In the genomic region with DNA sequence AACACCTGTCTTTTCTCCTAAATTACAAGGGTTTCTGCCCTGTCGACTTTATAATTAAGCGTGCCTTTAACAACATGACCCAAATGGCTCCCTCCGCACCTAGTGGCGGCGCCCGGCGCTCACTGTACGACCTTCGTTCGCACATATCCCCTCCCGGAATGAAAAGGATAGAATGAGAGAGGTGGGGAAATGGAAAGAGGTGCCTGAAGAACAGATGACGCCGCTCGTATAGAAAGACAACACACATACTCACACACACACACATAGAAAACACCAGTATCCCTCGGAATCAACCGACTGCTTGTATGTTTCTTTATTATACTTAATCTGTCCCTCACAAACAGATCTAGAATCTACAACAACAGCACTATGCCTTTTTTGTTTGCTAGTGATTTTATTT, we compare ENCODE assay signal across 5 worm cellular contexts.
TF ChIP-seq lines count a peak whose summit lies in the region.

No protein-coding gene starts in this region.

TF ChIP-seq in whole organism, L1 larva, 84 proteins besides CTCF, POLR2A, EP300 and RAD21:
- TF ChIP-seq mep-1 (tag; optimal IDR thresholded peaks at IDR 0.05; lab: Kevin White, UChicago) (peak; percentile 31), grh-1 (GFP tag; IDR thresholded peaks at IDR 0.05; lab: Robert Waterston, UW) (no peak), lin-14 (GFP tag; optimal IDR thresholded peaks at IDR 0.05; lab: Kevin White, UChicago) (peak; percentile 35), ceh-8 (GFP tag; optimal IDR thresholded peaks at IDR 0.05; lab: Kevin White, UChicago) (no peak), aha-1 (tag; optimal IDR thresholded peaks at IDR 0.05; lab: Kevin White, UChicago) (no peak), irx-1 (tag; optimal IDR thresholded peaks at IDR 0.05; lab: Kevin White, UChicago) (no peak), nhr-85 (tag; lab: Kevin White, UChicago) (peak; percentile 37), snu-23 (GFP tag; optimal IDR thresholded peaks at IDR 0.05; lab: Kevin White, UChicago) (no peak), blmp-1 (tag; optimal IDR thresholded peaks at IDR 0.05; lab: Kevin White, UChicago) (peak; percentile 57), xbp-1 (tag; optimal IDR thresholded peaks at IDR 0.05; lab: Kevin White, UChicago) (no peak), nhr-12 (tag; optimal IDR thresholded peaks at IDR 0.05; lab: Kevin White, UChicago) (no peak), zag-1 (tag; optimal IDR thresholded peaks at IDR 0.05; lab: Kevin White, UChicago) (no peak), nhr-19 (GFP tag; conservative IDR thresholded peaks at IDR 0.05; lab: Robert Waterston, UW) (0 out of 2 replicates have a peak, but pooled peaks have one; percentile 12), nhr-28 (tag; optimal IDR thresholded peaks at IDR 0.05; lab: Kevin White, UChicago) (no peak), ama-1 (optimal IDR thresholded peaks at IDR 0.05; lab: Kevin White, UChicago) (no peak)

TF ChIP-seq in whole organism, L3 larva, 47 proteins besides CTCF, POLR2A, EP300 and RAD21:
- TF ChIP-seq nhr-76 (tag; optimal IDR thresholded peaks at IDR 0.05; lab: Kevin White, UChicago) (no peak), nhr-25 (tag; optimal IDR thresholded peaks at IDR 0.05; lab: Kevin White, UChicago) (no peak), hmg-11 (tag; optimal IDR thresholded peaks at IDR 0.05; lab: Kevin White, UChicago) (peak; percentile 1), nfya-1 (tag; optimal IDR thresholded peaks at IDR 0.05; lab: Kevin White, UChicago; ENCODE audit: insufficient read depth) (no peak), nhr-23 (tag; optimal IDR thresholded peaks at IDR 0.05; lab: Kevin White, UChicago) (peak; percentile 35)

TF ChIP-seq in whole organism, L4 larva, 104 proteins besides CTCF, POLR2A, EP300 and RAD21:
- TF ChIP-seq ctbp-1 (GFP tag; IDR thresholded peaks at IDR 0.05; lab: Robert Waterston, UW) (no peak), daf-16 (GFP tag; optimal IDR thresholded peaks at IDR 0.05; lab: Kevin White, UChicago) (peak in 1 of 2 experiments; percentile 42), daf-16 (tag; optimal IDR thresholded peaks at IDR 0.05; lab: Kevin White, UChicago) (no peak), attf-4 (tag; optimal IDR thresholded peaks at IDR 0.05; lab: Kevin White, UChicago) (no peak), nhr-102 (tag; optimal IDR thresholded peaks at IDR 0.05; lab: Kevin White, UChicago) (no peak), lin-39 (tag; optimal IDR thresholded peaks at IDR 0.05; lab: Kevin White, UChicago) (no peak), dmd-6 (GFP tag; IDR thresholded peaks at IDR 0.05; lab: Robert Waterston, UW) (0 out of 2 replicates have a peak, but pooled peaks have one; percentile 7), egl-43 (GFP tag; IDR thresholded peaks at IDR 0.05; lab: Robert Waterston, UW) (0 out of 2 replicates have a peak, but pooled peaks have one; percentile 21)

TF ChIP-seq in whole organism, mixed stage, embryonic, 35 proteins besides CTCF, POLR2A, EP300 and RAD21:
- TF ChIP-seq unc-120 (tag; optimal IDR thresholded peaks at IDR 0.05; lab: Kevin White, UChicago; ENCODE audit: poor library complexity, severe bottlenecking) (peak; percentile 31), unc-39 (tag; optimal IDR thresholded peaks at IDR 0.05; lab: Kevin White, UChicago) (no peak), hlh-1 (tag; optimal IDR thresholded peaks at IDR 0.05; lab: Kevin White, UChicago) (peak; percentile 85)

TF ChIP-seq in whole organism, young adult, 124 proteins besides CTCF, POLR2A, EP300 and RAD21:
- TF ChIP-seq Y53G8AR.9 (GFP tag; conservative IDR thresholded peaks at IDR 0.05; lab: Robert Waterston, UW) = no peak
- 0 out of 2 replicates have a peak, but pooled peaks have one; percentile 30 for TF ChIP-seq madf-3 (GFP tag; IDR thresholded peaks at IDR 0.05; lab: Robert Waterston, UW)
- no peak for TF ChIP-seq nhr-179 (tag; optimal IDR thresholded peaks at IDR 0.05; lab: Kevin White, UChicago)
TF ChIP-seq in whole organism, young adult: peak in this region for 1.
